Worm (Caenorhabditis elegans): ENCODE data around the gene nhr-95.

DNA sequence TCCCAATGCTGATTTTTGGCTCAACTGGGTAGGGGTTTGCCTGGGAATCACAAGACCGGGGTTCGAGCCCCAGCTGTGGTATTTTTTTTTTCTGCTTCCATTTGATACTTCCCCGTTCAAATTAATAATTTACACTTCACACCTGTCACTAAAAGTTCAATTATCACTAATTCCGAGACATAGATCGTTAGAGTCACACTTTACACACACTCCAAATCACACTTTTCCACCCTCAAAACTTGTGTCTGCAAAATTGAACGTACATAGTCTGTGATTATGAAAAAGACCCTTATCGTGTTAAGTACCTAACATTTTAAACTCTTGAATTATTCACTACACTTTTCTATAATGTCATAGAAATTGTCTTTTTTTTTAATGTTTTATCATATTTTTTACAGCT, 1.3 kb upstream of the nhr-95 start:
- TF ChIP-seq tbx-2 (tag; optimal IDR thresholded peaks at IDR 0.05) (no peak), pros-1 (tag; optimal IDR thresholded peaks at IDR 0.05) (no peak)

Data from whole organism, late embryonic.